Worm (Caenorhabditis elegans): ENCODE measurements around the gene M60.7.

Gene M60.7

DNA sequence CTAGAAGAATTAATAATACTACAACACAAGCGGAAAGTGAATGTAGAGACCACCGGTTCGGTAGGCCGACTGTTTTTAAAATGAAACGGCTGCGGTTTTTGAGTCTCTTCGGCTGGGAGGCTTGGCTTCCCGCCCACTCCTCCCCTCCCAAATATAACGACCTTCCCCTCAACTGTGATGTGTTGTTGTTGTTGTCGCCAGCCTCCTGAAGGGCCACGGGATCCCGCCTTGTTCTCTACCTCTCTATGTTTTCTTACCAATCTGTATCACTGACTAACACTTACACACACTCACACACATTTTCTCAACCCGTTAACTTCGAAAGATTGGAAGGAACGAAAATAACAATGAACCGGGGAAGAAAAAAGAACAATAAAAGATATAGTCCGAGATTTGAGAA, 27.4 kb downstream of the M60.7 start:
- TF ChIP-seq ztf-6 (GFP tag; IDR thresholded peaks at IDR 0.05) (no peak), K11D2.4 (GFP tag; IDR thresholded peaks at IDR 0.05) (0 out of 2 replicates have a peak, but pooled peaks have one; percentile 14), lir-1 (GFP tag; conservative IDR thresholded peaks at IDR 0.05) (no peak)

DNA sequence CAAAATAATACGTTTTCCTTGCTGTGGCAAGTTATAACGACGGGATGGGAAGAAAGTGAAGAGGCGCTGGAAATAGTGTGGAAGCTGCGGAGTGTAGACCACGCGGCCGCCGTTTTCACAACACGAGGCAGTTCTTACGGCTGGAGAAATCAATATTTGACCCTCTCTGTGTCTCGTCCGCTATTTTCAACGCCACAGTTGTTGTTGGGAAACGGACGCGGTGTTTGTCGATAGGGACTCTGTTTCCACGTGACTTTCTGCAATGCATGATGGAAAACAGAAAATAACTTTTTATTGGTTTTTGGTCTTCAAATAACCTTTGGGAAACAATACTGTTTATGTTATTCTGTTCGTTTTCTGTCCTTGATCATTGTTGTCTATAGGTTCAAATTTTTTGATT, 29.1 kb downstream of the M60.7 start, which contains the start of gene K02A6.3:
K02A6.3 (minus strand) TSS at position 74 of the 400 bp plus-strand sequence.
- TF ChIP-seq lsl-1 (GFP tag; optimal IDR thresholded peaks at IDR 0.05) (no peak), aptf-2 (GFP tag; conservative IDR thresholded peaks at IDR 0.05) (no peak), K11D2.4 (GFP tag; IDR thresholded peaks at IDR 0.05) (peak; percentile 63), F37B4.10 (GFP tag; IDR thresholded peaks at IDR 0.05) (no peak), B0261.1 (tag; optimal IDR thresholded peaks at IDR 0.05) (no peak), egl-44 (GFP tag; IDR thresholded peaks at IDR 0.05) (peak; percentile 79), snpc-1.1 (tag; optimal IDR thresholded peaks at IDR 0.05; ENCODE audit: insufficient read depth) (no peak), nhr-80 (tag; optimal IDR thresholded peaks at IDR 0.05) (peak; percentile 92), sdz-38 (tag; optimal IDR thresholded peaks at IDR 0.05) (no peak), nfyb-1 (GFP tag; IDR thresholded peaks at IDR 0.05) (peak; percentile 76), hrde-1 (tag; optimal IDR thresholded peaks at IDR 0.05; ENCODE audit: borderline replicate concordance) (no peak), F55B11.4 (tag; optimal IDR thresholded peaks at IDR 0.05; ENCODE audit: borderline replicate concordance, insufficient read depth) (no peak), mel-28 (tag; optimal IDR thresholded peaks at IDR 0.05; ENCODE audit: borderline replicate concordance) (no peak), repo-1 (tag; optimal IDR thresholded peaks at IDR 0.05) (peak; percentile 57), ets-4 (GFP tag; optimal IDR thresholded peaks at IDR 0.05) (peak; percentile 51), Y56A3A.18 (GFP tag; IDR thresholded peaks at IDR 0.05) (no peak), hsf-1 (GFP tag; IDR thresholded peaks at IDR 0.05) (0 out of 2 replicates have a peak, but pooled peaks have one; percentile 28), pha-4 (tag; optimal IDR thresholded peaks at IDR 0.05) (peak; percentile 58), lir-1 (GFP tag; conservative IDR thresholded peaks at IDR 0.05) (0 out of 2 replicates have a peak, but pooled peaks have one; percentile 22), ztf-18 (tag; optimal IDR thresholded peaks at IDR 0.05) (peak; percentile 4), athp-1 (tag; optimal IDR thresholded peaks at IDR 0.05) (no peak), nhr-90 (tag; optimal IDR thresholded peaks at IDR 0.05) (peak; percentile 24), egrh-3 (GFP tag; IDR thresholded peaks at IDR 0.05) (peak; percentile 39; the same call in 1 of the 2 replicates), F39B2.1 (GFP tag; IDR thresholded peaks at IDR 0.05) (no peak), F52B5.7 (tag; optimal IDR thresholded peaks at IDR 0.05) (no peak), ceh-100 (GFP tag; IDR thresholded peaks at IDR 0.05) (peak; percentile 34; the same call in 1 of the 2 replicates), K12H6.12 (tag; optimal IDR thresholded peaks at IDR 0.05) (peak; percentile 92), ekl-4 (GFP tag; IDR thresholded peaks at IDR 0.05) (peak; percentile 52; the same call in 1 of the 2 replicates), atf-7 (tag; optimal IDR thresholded peaks at IDR 0.05) (peak; percentile 74), nfya-1 (tag; optimal IDR thresholded peaks at IDR 0.05; ENCODE audit: borderline replicate concordance, insufficient read depth) (no peak), bed-1 (GFP tag; IDR thresholded peaks at IDR 0.05) (no peak), unc-62 (GFP tag; optimal IDR thresholded peaks at IDR 0.05) (peak; percentile 15), lin-26 (GFP tag; IDR thresholded peaks at IDR 0.05) (peak; percentile 42; the same call in 1 of the 2 replicates), mcd-1 (GFP tag; IDR thresholded peaks at IDR 0.05) (peak; percentile 54), B0336.3 (GFP tag; IDR thresholded peaks at IDR 0.05) (peak; percentile 91), mes-4 (tag; optimal IDR thresholded peaks at IDR 0.05) (no peak), ztf-22 (GFP tag; optimal IDR thresholded peaks at IDR 0.05) (peak; percentile 77), chd-7 (tag; optimal IDR thresholded peaks at IDR 0.05) (peak; percentile 79), ceh-40 (GFP tag; IDR thresholded peaks at IDR 0.05) (no peak), F57A8.1 (GFP tag; optimal IDR thresholded peaks at IDR 0.05) (no peak), cebp-1 (GFP tag; IDR thresholded peaks at IDR 0.05) (peak; percentile 67; the same call in 1 of the 2 replicates), cebp-1 (tag; optimal IDR thresholded peaks at IDR 0.05) (peak; percentile 93), F23B12.7 (tag; optimal IDR thresholded peaks at IDR 0.05; ENCODE audit: insufficient read depth) (peak; percentile 51), C06A6.2 (GFP tag; conservative IDR thresholded peaks at IDR 0.05) (peak; percentile 82), efl-1 (GFP tag; optimal IDR thresholded peaks at IDR 0.05) (no peak)
